Worm (Caenorhabditis elegans) whole organism, late embryonic: ENCODE measurements around the gene wago-10.

Experiments
- F13H6.1 ChIP-seq: sonication (generic microtip); optimal IDR thresholded peaks from 2 replicates; lab custom pipeline; 2016; ENCODE audit warnings: missing genetic modification characterization, missing compliant biosample characterization
- K09A11.1 ChIP-seq: sonication (generic microtip); optimal IDR thresholded peaks from 2 replicates; lab custom pipeline; 2017; ENCODE audit warnings: antibody characterized with exemption, mild to moderate bottlenecking, missing genetic modification characterization, missing compliant biosample characterization; ENCODE audit not compliant: insufficient read depth
- ama-1 ChIP-seq: fragments of 150-350 bp; optimal IDR thresholded peaks from 2 replicates; lab custom pipeline; 2014
- ceh-14 ChIP-seq: sonication (generic microtip); optimal IDR thresholded peaks from 2 replicates; lab custom pipeline; 2016; ENCODE audit warnings: missing genotype, missing genetic modification characterization, missing compliant biosample characterization
- dmd-4 ChIP-seq: sonication (generic microtip); optimal IDR thresholded peaks from 2 replicates; lab custom pipeline; 2016; ENCODE audit warnings: borderline replicate concordance, missing genetic modification characterization, missing compliant biosample characterization
- elt-2 ChIP-seq: sonication (generic microtip); optimal IDR thresholded peaks from 2 replicates; lab custom pipeline; 2016; ENCODE audit warnings: missing genetic modification reagents, missing genetic modification characterization, missing compliant biosample characterization
- hlh-30 ChIP-seq: sonication (generic microtip); optimal IDR thresholded peaks from 2 replicates; lab custom pipeline; 2017; ENCODE audit warnings: antibody characterized with exemption, missing genetic modification characterization, missing compliant biosample characterization; ENCODE audit not compliant: insufficient read depth
- pag-3 ChIP-seq: sonication (generic microtip); optimal IDR thresholded peaks from 2 replicates; lab custom pipeline; 2016; ENCODE audit warnings: missing compliant biosample characterization, missing genetic modification characterization, borderline replicate concordance
- pros-1 ChIP-seq: fragments of 150-350 bp; optimal IDR thresholded peaks from 2 replicates; lab custom pipeline; 2014; ENCODE audit warnings: missing biosample characterization, missing genetic modification reagents, missing genetic modification characterization
- ref-2 ChIP-seq: sonication (generic microtip); optimal IDR thresholded peaks from 2 replicates; lab custom pipeline; 2016; ENCODE audit warnings: missing genetic modification characterization, missing compliant biosample characterization
- ttx-3 ChIP-seq: sonication (generic microtip); optimal IDR thresholded peaks from 2 replicates; lab custom pipeline; 2016; ENCODE audit warnings: missing genetic modification reagents, missing genetic modification characterization, missing compliant biosample characterization
- zip-5 ChIP-seq: sonication (generic microtip); optimal IDR thresholded peaks from 2 replicates; lab custom pipeline; 2016; ENCODE audit warnings: missing genetic modification characterization, missing compliant biosample characterization

ce11 chrV:358473-358872 is 15.2 kb downstream of the wago-10 start:
- no peak for TF ChIP-seq F13H6.1 (tag; lab: Kevin White, UChicago)
- TF ChIP-seq ama-1 (lab: Kevin White, UChicago) = no peak
- TF ChIP-seq ttx-3 (tag; lab: Kevin White, UChicago) = no peak
- TF ChIP-seq dmd-4 = no peak
- no peak for TF ChIP-seq pros-1 (tag; lab: Kevin White, UChicago)
- TF ChIP-seq elt-2 = no peak
- no peak for TF ChIP-seq pag-3
- TF ChIP-seq hlh-30 (tag; lab: Kevin White, UChicago) = no peak
- TF ChIP-seq zip-5 (tag; lab: Kevin White, UChicago) = no peak
- TF ChIP-seq ref-2 = no peak
- TF ChIP-seq ceh-14 (tag; lab: Kevin White, UChicago) = no peak
- TF ChIP-seq K09A11.1 (tag; lab: Kevin White, UChicago) = no peak
